Worm (Caenorhabditis elegans) whole organism, L2 larva: ENCODE measurements around the gene cyp-13A11.
A peak's percentile ranks its signal among the peaks of the same experiment; 100 is the strongest.

ENCODE experiments used
- C34F6.9 ChIP-seq: fragments of 150-350 bp; optimal IDR thresholded peaks from 2 replicates; lab custom pipeline; 2014; ENCODE audit warnings: missing biosample characterization, missing genetic modification characterization
- Y55F3AM.14 ChIP-seq: fragments of 200-800 bp; sonication (Bioruptor generic); optimal IDR thresholded peaks from 2 replicates; lab custom pipeline; 2018; ENCODE audit warnings: mild to moderate bottlenecking, missing genetic modification characterization, missing compliant biosample characterization
- ZK546.5 ChIP-seq: sonication (generic microtip); optimal IDR thresholded peaks from 2 replicates; lab custom pipeline; 2017; ENCODE audit warnings: missing biosample characterization, missing genetic modification characterization
- alr-1 ChIP-seq: fragments of 150-350 bp; optimal IDR thresholded peaks from 2 replicates; lab custom pipeline; 2014; ENCODE audit warnings: missing biosample characterization, missing genetic modification characterization
- ama-1 ChIP-seq: fragments of 150-350 bp; optimal IDR thresholded peaks from 2 replicates; lab custom pipeline; 2018; ENCODE audit warnings: inconsistent platforms
- blmp-1 ChIP-seq: sonication (generic microtip); optimal IDR thresholded peaks from 2 replicates; lab custom pipeline; 2017; ENCODE audit warnings: missing genetic modification characterization, mild to moderate bottlenecking, missing compliant biosample characterization, antibody characterized with exemption, moderate library complexity; ENCODE audit not compliant: insufficient read depth
- ceh-16 ChIP-seq: fragments of 150-350 bp; optimal IDR thresholded peaks from 2 replicates; lab custom pipeline; 2014; ENCODE audit warnings: missing biosample characterization, missing genetic modification characterization
- crh-2 ChIP-seq: sonication (generic microtip); optimal IDR thresholded peaks from 2 replicates; lab custom pipeline; 2017; ENCODE audit warnings: missing biosample characterization, missing genetic modification characterization
- dmd-4 ChIP-seq: sonication (generic microtip); optimal IDR thresholded peaks from 2 replicates; lab custom pipeline; 2017; ENCODE audit warnings: missing biosample characterization, missing genetic modification characterization
- elt-1 ChIP-seq: fragments of 150-350 bp; optimal IDR thresholded peaks from 2 replicates; lab custom pipeline; 2014; ENCODE audit warnings: missing biosample characterization, missing genetic modification characterization
- elt-3 ChIP-seq: sonication (generic microtip); optimal IDR thresholded peaks from 2 replicates; lab custom pipeline; 2017; ENCODE audit warnings: missing biosample characterization, missing genetic modification characterization
- fos-1 ChIP-seq: fragments of 150-350 bp; optimal IDR thresholded peaks from 2 replicates; lab custom pipeline; 2014; ENCODE audit warnings: missing biosample characterization, missing genetic modification characterization
- lin-11 ChIP-seq: fragments of 150-350 bp; sonication (generic microtip); optimal IDR thresholded peaks from 2 replicates; lab custom pipeline; 2014; ENCODE audit warnings: missing biosample characterization, missing genetic modification characterization, inconsistent platforms, mixed read lengths
- lin-13 ChIP-seq: fragments of 150-350 bp; optimal IDR thresholded peaks from 2 replicates; lab custom pipeline; 2014; ENCODE audit warnings: missing biosample characterization, missing genetic modification reagents, missing genetic modification characterization
- lsy-2 ChIP-seq, 2 experiments: fragments of 150-350 bp in 1 of 2; sonication (generic microtip) in 1 of 2; optimal IDR thresholded peaks; 2 replicates each; lab custom pipeline; 2014 to 2017; ENCODE audit warnings: missing biosample characterization in 2 of 2, missing genetic modification characterization in 2 of 2
- mab-5 ChIP-seq: fragments of 150-350 bp; optimal IDR thresholded peaks from 2 replicates; lab custom pipeline; 2014; ENCODE audit warnings: missing biosample characterization, missing genetic modification characterization
- mbf-1 ChIP-seq: sonication (generic microtip); optimal IDR thresholded peaks from 2 replicates; lab custom pipeline; 2017; ENCODE audit warnings: missing biosample characterization, missing genetic modification characterization
- mdl-1 ChIP-seq, 2 experiments: fragments of 150-350 bp in 1 of 2; sonication (generic microtip) in 1 of 2; optimal IDR thresholded peaks; 2 replicates each; lab custom pipeline; 2017; ENCODE audit warnings: missing biosample characterization in 2 of 2, missing genetic modification characterization in 2 of 2
- nhr-10 ChIP-seq: sonication (generic microtip); optimal IDR thresholded peaks from 2 replicates; lab custom pipeline; 2017; ENCODE audit warnings: missing biosample characterization, missing genetic modification characterization
- nhr-11 ChIP-seq: fragments of 150-350 bp; optimal IDR thresholded peaks from 2 replicates; lab custom pipeline; 2014; ENCODE audit warnings: missing biosample characterization, missing genetic modification characterization
- nhr-12 ChIP-seq: fragments of 150-350 bp; optimal IDR thresholded peaks from 2 replicates; lab custom pipeline; 2014; ENCODE audit warnings: missing biosample characterization, missing genetic modification characterization
- nhr-129 ChIP-seq: fragments of 150-350 bp; optimal IDR thresholded peaks from 2 replicates; lab custom pipeline; 2014; ENCODE audit warnings: missing biosample characterization, missing genetic modification characterization
- nhr-21 ChIP-seq: fragments of 150-350 bp; optimal IDR thresholded peaks from 2 replicates; lab custom pipeline; 2014; ENCODE audit warnings: missing biosample characterization, missing genetic modification characterization
- nhr-23 ChIP-seq: fragments of 150-350 bp; optimal IDR thresholded peaks from 2 replicates; lab custom pipeline; 2014; ENCODE audit warnings: missing biosample characterization, missing genetic modification reagents, missing genetic modification characterization
- nhr-25 ChIP-seq: fragments of 150-350 bp; sonication (generic microtip); optimal IDR thresholded peaks from 3 replicates; lab custom pipeline; 2014; ENCODE audit warnings: missing biosample characterization, missing genetic modification characterization
- nhr-77 ChIP-seq: fragments of 150-350 bp; optimal IDR thresholded peaks from 2 replicates; lab custom pipeline; 2014; ENCODE audit warnings: missing biosample characterization, missing genetic modification characterization
- peb-1 ChIP-seq: fragments of 150-350 bp; optimal IDR thresholded peaks from 2 replicates; lab custom pipeline; 2014; ENCODE audit warnings: missing biosample characterization, missing genetic modification characterization
- sem-4 ChIP-seq: fragments of 150-350 bp; optimal IDR thresholded peaks from 2 replicates; lab custom pipeline; 2014; ENCODE audit warnings: missing biosample characterization, missing genetic modification reagents, missing genetic modification characterization
- sma-3 ChIP-seq: sonication (generic microtip); optimal IDR thresholded peaks from 2 replicates; lab custom pipeline; 2016; ENCODE audit warnings: missing genetic modification reagents, missing genetic modification characterization, missing compliant biosample characterization
- sma-9 ChIP-seq, 2 experiments: fragments of 150-350 bp in 1 of 2; sonication (generic microtip) in 1 of 2; optimal IDR thresholded peaks; 2 replicates each; lab custom pipeline; 2014 to 2016; ENCODE audit warnings: missing genetic modification characterization in 2 of 2, mild to moderate bottlenecking in 1 of 2, missing biosample characterization in 1 of 2, missing compliant biosample characterization in 1 of 2, missing genetic modification reagents in 1 of 2, moderate library complexity in 1 of 2
- snpc-4 ChIP-seq: fragments of 150-350 bp; optimal IDR thresholded peaks from 2 replicates; lab custom pipeline; 2014; ENCODE audit warnings: missing biosample characterization, missing genetic modification characterization
- unc-39 ChIP-seq: fragments of 150-350 bp; optimal IDR thresholded peaks from 2 replicates; lab custom pipeline; 2014; ENCODE audit warnings: missing biosample characterization, missing genetic modification characterization
- unc-55 ChIP-seq: fragments of 150-350 bp; sonication (generic microtip); optimal IDR thresholded peaks from 3 replicates; lab custom pipeline; 2014; ENCODE audit warnings: missing biosample characterization, missing genetic modification reagents, missing genetic modification characterization
- zag-1 ChIP-seq: fragments of 150-350 bp; optimal IDR thresholded peaks from 2 replicates; lab custom pipeline; 2014; ENCODE audit warnings: missing biosample characterization, missing genetic modification characterization
- ztf-1 ChIP-seq: fragments of 200-800 bp; sonication (Bioruptor generic); conservative IDR thresholded peaks from 2 replicates; pipeline ENCODE4 v1.3.6; 2022; ENCODE audit warnings: missing genetic modification characterization, missing compliant biosample characterization
- ztf-4 ChIP-seq: fragments of 150-350 bp; optimal IDR thresholded peaks from 2 replicates; lab custom pipeline; 2014; ENCODE audit warnings: missing biosample characterization, missing genetic modification characterization

cyp-13A11 gene

ce11 chrIII:13018619-13019018 lies 2.2 kb upstream of the cyp-13A11 start, which contains the start of gene col-98:
Gene col-98 (plus strand): TSS chrIII:13019008.
- no peak for TF ChIP-seq peb-1
- TF ChIP-seq Y55F3AM.14 = no peak
- TF ChIP-seq lsy-2 (tag; optimal IDR thresholded peaks at IDR 0.05; lab: Kevin White, UChicago) = no peak
- peak; percentile 2 for TF ChIP-seq sma-3 (GFP tag; lab: Kevin White, UChicago)
- no peak for TF ChIP-seq elt-3 (tag; lab: Kevin White, UChicago)
- peak; percentile 29 for TF ChIP-seq nhr-21 (tag; lab: Kevin White, UChicago)
- no peak for TF ChIP-seq lin-13 (GFP tag; lab: Kevin White, UChicago)

- TF ChIP-seq zag-1 (tag; lab: Kevin White, UChicago) (no peak), nhr-11 (tag; lab: Kevin White, UChicago) (no peak), sma-3 (GFP tag; lab: Kevin White, UChicago) (no peak), crh-2 (tag; lab: Kevin White, UChicago) (no peak)
Observed at ce11 chrIII:13019547-13020098, 1.2 kb upstream of the cyp-13A11 start.

ce11 chrIII:13024281-13024680 lies 3.5 kb downstream of the cyp-13A11 start, which contains the start of gene cyp-13A12:
Gene cyp-13A12 (plus strand): TSS chrIII:13024547.
- peak; percentile 4 for TF ChIP-seq sma-9 (GFP tag; optimal IDR thresholded peaks at IDR 0.05; lab: Kevin White, UChicago)
- TF ChIP-seq sma-9 (tag; optimal IDR thresholded peaks at IDR 0.05; lab: Kevin White, UChicago) = no peak
- TF ChIP-seq unc-39 (tag; lab: Kevin White, UChicago) = no peak
- peak; percentile 64 for TF ChIP-seq fos-1

- TF ChIP-seq sma-9 (GFP tag; optimal IDR thresholded peaks at IDR 0.05; lab: Kevin White, UChicago) (no peak), sma-9 (tag; optimal IDR thresholded peaks at IDR 0.05; lab: Kevin White, UChicago) (no peak), crh-2 (tag; lab: Kevin White, UChicago) (no peak), nhr-10 (no peak), nhr-11 (tag; lab: Kevin White, UChicago) (no peak), mab-5 (tag; lab: Kevin White, UChicago) (no peak), mdl-1 (tag; optimal IDR thresholded peaks at IDR 0.05; lab: Kevin White, UChicago) (no peak), mbf-1 (tag; lab: Kevin White, UChicago) (no peak), ztf-1 (GFP tag; lab: Robert Waterston, UW) (no peak), ama-1 (no peak), nhr-129 (tag; lab: Kevin White, UChicago) (no peak), alr-1 (tag; lab: Kevin White, UChicago) (no peak), ztf-4 (no peak), lin-11 (tag; lab: Kevin White, UChicago) (no peak), ZK546.5 (tag; lab: Kevin White, UChicago) (no peak), nhr-23 (no peak), elt-1 (tag; lab: Kevin White, UChicago) (no peak)
- TF ChIP-seq, all 48 proteins: peak for 0
Observed at ce11 chrIII:13027949-13028348, 7.1 kb downstream of the cyp-13A11 start.

- no peak for TF ChIP-seq nhr-21 (tag; lab: Kevin White, UChicago)
Observed at ce11 chrIII:13029608-13030007, 8.8 kb downstream of the cyp-13A11 start, which contains the start of gene F14F7.4. Gene F14F7.4 (minus strand): TSS chrIII:13029708.

- TF ChIP-seq ceh-16 (no peak), nhr-12 (tag; lab: Kevin White, UChicago) (no peak), ama-1 (no peak), snpc-4 (no peak), fos-1 (no peak), sma-3 (GFP tag; lab: Kevin White, UChicago) (no peak), zag-1 (tag; lab: Kevin White, UChicago) (no peak), unc-55 (no peak), nhr-77 (tag; lab: Kevin White, UChicago) (no peak), nhr-25 (tag; lab: Kevin White, UChicago) (no peak), dmd-4 (tag; lab: Kevin White, UChicago) (no peak), C34F6.9 (tag; lab: Kevin White, UChicago) (no peak), blmp-1 (tag; lab: Kevin White, UChicago) (no peak), nhr-21 (tag; lab: Kevin White, UChicago) (no peak), sem-4 (tag; lab: Kevin White, UChicago) (no peak), lin-13 (GFP tag; lab: Kevin White, UChicago) (no peak), lin-11 (tag; lab: Kevin White, UChicago) (no peak), Y55F3AM.14 (no peak), nhr-11 (tag; lab: Kevin White, UChicago) (no peak)
Observed at ce11 chrIII:13030551-13030950, 9.7 kb downstream of the cyp-13A11 start, which contains the start of gene F14F7.7. Gene F14F7.7 (plus strand): TSS chrIII:13030904.
